Fruit fly (Drosophila melanogaster): Measurements from ENCODE around the gene CG9121.

CG9121 gene

dm6 chr2L:5096222-5096621 lies 45.4 kb upstream of the CG9121 start, which contains the start of gene CG4230 (continued):
- TF ChIP-seq lilli (GFP tag; optimal IDR thresholded peaks at IDR 0.05) (no peak), psq (GFP tag; optimal IDR thresholded peaks at IDR 0.05) (no peak), Ssrp (tag; optimal IDR thresholded peaks at IDR 0.05) (no peak), CG42726 (GFP tag; IDR thresholded peaks at IDR 0.05; ENCODE audit: partially characterized antibody) (peak; percentile 48; the same call in 1 of the 2 replicates), CG43689 (GFP tag; IDR thresholded peaks at IDR 0.05) (no peak), MTF-1 (GFP tag; optimal IDR thresholded peaks at IDR 0.05; ENCODE audit: borderline replicate concordance) (no peak), HHEX (GFP tag; optimal IDR thresholded peaks at IDR 0.05) (no peak), CG1832 (GFP tag; optimal IDR thresholded peaks at IDR 0.05) (no peak), unpg (GFP tag; optimal IDR thresholded peaks at IDR 0.05) (no peak), dm (GFP tag; optimal IDR thresholded peaks at IDR 0.05) (no peak), Dfd (GFP tag; optimal IDR thresholded peaks at IDR 0.05) (no peak), CG8765 (GFP tag; IDR thresholded peaks at IDR 0.05) (no peak), CG9727 (GFP tag; optimal IDR thresholded peaks at IDR 0.05) (no peak), BtbVII (GFP tag; optimal IDR thresholded peaks at IDR 0.05) (no peak), tio (GFP tag; optimal IDR thresholded peaks at IDR 0.05) (no peak), CG17361 (GFP tag; IDR thresholded peaks at IDR 0.05) (no peak), vvl (GFP tag; IDR thresholded peaks at IDR 0.05) (no peak), bigmax (GFP tag; optimal IDR thresholded peaks at IDR 0.05) (no peak), CG11696 (GFP tag; IDR thresholded peaks at IDR 0.05) (no peak), CG18764 (GFP tag; optimal IDR thresholded peaks at IDR 0.05) (no peak), tna (GFP tag; IDR thresholded peaks at IDR 0.05; ENCODE audit: partially characterized antibody) (peak; percentile 62), chn (GFP tag; optimal IDR thresholded peaks at IDR 0.05) (no peak), Sox102F (GFP tag; optimal IDR thresholded peaks at IDR 0.05) (no peak), slou (GFP tag; optimal IDR thresholded peaks at IDR 0.05) (no peak), Dp (GFP tag; optimal IDR thresholded peaks at IDR 0.05) (peak; percentile 14), CG10654 (GFP tag; optimal IDR thresholded peaks at IDR 0.05) (no peak), Tbp (GFP tag; optimal IDR thresholded peaks at IDR 0.05) (no peak), CG12942 (GFP tag; optimal IDR thresholded peaks at IDR 0.05) (no peak), lov (optimal IDR thresholded peaks at IDR 0.05) (no peak), lov (GFP tag; IDR thresholded peaks at IDR 0.05) (no peak), Max (GFP tag; optimal IDR thresholded peaks at IDR 0.05) (no peak), CG1792 (GFP tag; optimal IDR thresholded peaks at IDR 0.05) (no peak), luna (GFP tag; optimal IDR thresholded peaks at IDR 0.05) (no peak), vnd (GFP tag; IDR thresholded peaks at IDR 0.05; ENCODE audit: partially characterized antibody) (peak; percentile 63; the same call in 2 of the 3 replicates), Awh (GFP tag; IDR thresholded peaks at IDR 0.05) (no peak), CG8359 (GFP tag; optimal IDR thresholded peaks at IDR 0.05; ENCODE audit: borderline replicate concordance) (no peak), sisA (GFP tag; IDR thresholded peaks at IDR 0.05) (no peak), CG9932 (GFP tag; IDR thresholded peaks at IDR 0.05) (no peak), ac (GFP tag; optimal IDR thresholded peaks at IDR 0.05) (no peak), CG10147 (GFP tag; optimal IDR thresholded peaks at IDR 0.05) (no peak), Dbx (GFP tag; IDR thresholded peaks at IDR 0.05) (no peak), stwl (tag; optimal IDR thresholded peaks at IDR 0.05) (peak; percentile 30), gem (tag; optimal IDR thresholded peaks at IDR 0.05) (no peak), PHDP (tag; optimal IDR thresholded peaks at IDR 0.05) (peak; percentile 0), dan (GFP tag; IDR thresholded peaks at IDR 0.05) (no peak), danr (GFP tag; IDR thresholded peaks at IDR 0.05) (no peak), CG6272 (GFP tag; IDR thresholded peaks at IDR 0.05) (no peak), CG17912 (GFP tag; optimal IDR thresholded peaks at IDR 0.05) (no peak), CG11560 (tag; IDR thresholded peaks at IDR 0.05) (no peak), ap (GFP tag; IDR thresholded peaks at IDR 0.05) (no peak), Optix (GFP tag; IDR thresholded peaks at IDR 0.05) (no peak), CG2120 (GFP tag; optimal IDR thresholded peaks at IDR 0.05) (no peak)

Measured in whole organism, embryonic.